Worm (Caenorhabditis elegans) whole organism, L4 larva: ENCODE measurements around the gene M01B2.13.
"Not testable (repeated sequence)": the region's sequence is repeated elsewhere in the genome, so short reads cannot be mapped to it uniquely, and the experiment has no call there.

Source experiments
- F10B5.3 ChIP-seq: sonication (generic microtip); optimal IDR thresholded peaks from 2 replicates; lab custom pipeline; 2016; ENCODE audit warnings: mild to moderate bottlenecking, missing genetic modification characterization, missing compliant biosample characterization
- F37D6.2 ChIP-seq: sonication (generic microtip); optimal IDR thresholded peaks from 2 replicates; lab custom pipeline; 2016; ENCODE audit warnings: mild to moderate bottlenecking, missing genetic modification characterization, missing compliant biosample characterization
- T20F7.1 ChIP-seq: fragments of 200-800 bp; sonication (Bioruptor generic); optimal IDR thresholded peaks from 2 replicates; lab custom pipeline; 2018; ENCODE audit warnings: mild to moderate bottlenecking, missing genetic modification characterization, missing compliant biosample characterization
- Y5F2A.4 ChIP-seq: fragments of 200-800 bp; sonication (Bioruptor generic); optimal IDR thresholded peaks from 2 replicates; lab custom pipeline; 2018; ENCODE audit warnings: mild to moderate bottlenecking, missing genetic modification characterization, missing compliant biosample characterization
- ZK337.2 ChIP-seq: fragments of 200-800 bp; sonication (Bioruptor generic); IDR thresholded peaks from 2 replicates; pipeline ENCODE4 v1.3.6; 2022; ENCODE audit warnings: missing genetic modification reagents, missing genetic modification characterization, missing compliant biosample characterization
- aha-1 ChIP-seq: fragments of 150-350 bp; peaks from one replicate; lab custom pipeline; 2014; ENCODE audit warnings: missing biosample characterization, missing genetic modification characterization
- aly-2 ChIP-seq: sonication (generic microtip); optimal IDR thresholded peaks from 2 replicates; lab custom pipeline; 2018; ENCODE audit warnings: missing biosample characterization, missing genetic modification characterization
- arid-1 ChIP-seq: fragments of 200-800 bp; sonication (Bioruptor generic); conservative IDR thresholded peaks from 2 replicates; pipeline ENCODE4 v1.3.6; 2022; ENCODE audit warnings: missing genetic modification reagents, missing genetic modification characterization, missing compliant biosample characterization
- attf-4 ChIP-seq: sonication (generic microtip); optimal IDR thresholded peaks from 3 replicates; lab custom pipeline; 2017; ENCODE audit warnings: missing biosample characterization, missing genetic modification characterization
- ceh-20 ChIP-seq: fragments of 200-800 bp; sonication (Bioruptor generic); IDR thresholded peaks from 2 replicates; pipeline ENCODE4 v1.3.6; 2022; ENCODE audit warnings: missing genetic modification reagents, missing genetic modification characterization, missing compliant biosample characterization
- ceh-32 ChIP-seq: sonication (generic microtip); optimal IDR thresholded peaks from 2 replicates; lab custom pipeline; 2016; ENCODE audit warnings: mild to moderate bottlenecking, missing genetic modification characterization, missing compliant biosample characterization; ENCODE audit not compliant: poor library complexity
- daf-16 ChIP-seq, 3 experiments: sonication (generic microtip); optimal IDR thresholded peaks; 2 replicates each; lab custom pipeline; 2016 to 2017; ENCODE audit warnings: missing genetic modification characterization in 3 of 3, missing genetic modification reagents in 3 of 3, mild to moderate bottlenecking in 2 of 3, missing compliant biosample characterization in 2 of 3, missing biosample characterization in 1 of 3, moderate library complexity in 1 of 3
- daf-19 ChIP-seq: fragments of 200-800 bp; sonication (Bioruptor generic); conservative IDR thresholded peaks from 2 replicates; pipeline ENCODE4 v1.3.6; 2022; ENCODE audit warnings: missing genetic modification characterization, missing compliant biosample characterization
- duxl-1 ChIP-seq: sonication (generic microtip); optimal IDR thresholded peaks from 2 replicates; lab custom pipeline; 2016; ENCODE audit warnings: mild to moderate bottlenecking, missing genetic modification characterization, moderate library complexity, missing compliant biosample characterization; ENCODE audit not compliant: poor library complexity
- dve-1 ChIP-seq: sonication (generic microtip); optimal IDR thresholded peaks from 2 replicates; lab custom pipeline; 2017; ENCODE audit warnings: antibody characterized with exemption, mild to moderate bottlenecking, missing genetic modification characterization, missing compliant biosample characterization; ENCODE audit not compliant: insufficient read depth
- egl-43 ChIP-seq: fragments of 200-800 bp; sonication (Bioruptor generic); IDR thresholded peaks from 2 replicates; pipeline ENCODE4 v1.3.6; 2022; ENCODE audit warnings: missing genetic modification reagents, missing genetic modification characterization, missing compliant biosample characterization
- fos-1 ChIP-seq: fragments of 150-350 bp; optimal IDR thresholded peaks from 2 replicates; lab custom pipeline; 2014; ENCODE audit warnings: missing biosample characterization, missing genetic modification characterization
- hlh-11 ChIP-seq: fragments of 200-800 bp; sonication (Bioruptor generic); optimal IDR thresholded peaks from 2 replicates; lab custom pipeline; 2018; ENCODE audit warnings: mild to moderate bottlenecking, missing genetic modification characterization, missing compliant biosample characterization
- lim-7 ChIP-seq: fragments of 200-800 bp; sonication (Bioruptor generic); IDR thresholded peaks from 2 replicates; pipeline ENCODE4 v1.3.6; 2022; ENCODE audit warnings: missing genetic modification characterization, missing compliant biosample characterization
- mdt-29 ChIP-seq: fragments of 200-800 bp; sonication (Bioruptor generic); IDR thresholded peaks from 2 replicates; pipeline ENCODE4 v1.3.6; 2022; ENCODE audit warnings: missing genetic modification reagents, missing genetic modification characterization, missing compliant biosample characterization
- mxl-2 ChIP-seq: fragments of 200-800 bp; sonication (Bioruptor generic); conservative IDR thresholded peaks from 2 replicates; pipeline ENCODE4 v1.3.6; 2022; ENCODE audit warnings: missing genetic modification reagents, missing genetic modification characterization, missing compliant biosample characterization
- mxl-3 ChIP-seq: fragments of 200-800 bp; sonication (Bioruptor generic); optimal IDR thresholded peaks from 2 replicates; lab custom pipeline; 2018; ENCODE audit warnings: mild to moderate bottlenecking, missing genetic modification characterization, missing compliant biosample characterization
- nhr-10 ChIP-seq: fragments of 150-350 bp; optimal IDR thresholded peaks from 2 replicates; lab custom pipeline; 2014; ENCODE audit warnings: missing biosample characterization, missing genetic modification characterization
- nhr-11 ChIP-seq: fragments of 150-350 bp; optimal IDR thresholded peaks from 2 replicates; lab custom pipeline; 2014; ENCODE audit warnings: missing biosample characterization, missing genetic modification characterization
- nhr-25 ChIP-seq: sonication (generic microtip); optimal IDR thresholded peaks from 2 replicates; lab custom pipeline; 2017; ENCODE audit warnings: missing genetic modification characterization, mild to moderate bottlenecking, missing compliant biosample characterization, antibody characterized with exemption, moderate library complexity, borderline replicate concordance; ENCODE audit not compliant: insufficient read depth
- nhr-28 ChIP-seq: fragments of 150-350 bp; optimal IDR thresholded peaks from 2 replicates; lab custom pipeline; 2014; ENCODE audit warnings: missing biosample characterization, missing genetic modification characterization
- nhr-48 ChIP-seq: sonication (generic microtip); optimal IDR thresholded peaks from 2 replicates; lab custom pipeline; 2016; ENCODE audit warnings: mild to moderate bottlenecking, missing genetic modification characterization, missing compliant biosample characterization
- nhr-6 ChIP-seq: fragments of 150-350 bp; optimal IDR thresholded peaks from 2 replicates; lab custom pipeline; 2014; ENCODE audit warnings: missing biosample characterization, missing genetic modification characterization
- sdz-12 ChIP-seq: fragments of 200-800 bp; sonication (Bioruptor generic); optimal IDR thresholded peaks from 2 replicates; lab custom pipeline; 2018; ENCODE audit warnings: mild to moderate bottlenecking, missing genetic modification characterization, missing compliant biosample characterization
- snpc-4 ChIP-seq: fragments of 150-350 bp; optimal IDR thresholded peaks from 2 replicates; lab custom pipeline; 2014; ENCODE audit warnings: missing biosample characterization, missing genetic modification characterization
- tag-97 ChIP-seq: fragments of 200-800 bp; sonication (Bioruptor generic); IDR thresholded peaks from 2 replicates; pipeline ENCODE4 v1.3.6; 2022; ENCODE audit warnings: missing genetic modification characterization, missing compliant biosample characterization
- tra-1 ChIP-seq: fragments of 200-800 bp; sonication (Bioruptor generic); IDR thresholded peaks from 2 replicates; pipeline ENCODE4 v1.3.6; 2022; ENCODE audit warnings: missing genetic modification reagents, missing genetic modification characterization, missing compliant biosample characterization
- ztf-7 ChIP-seq: fragments of 150-350 bp; optimal IDR thresholded peaks from 2 replicates; lab custom pipeline; 2014; ENCODE audit warnings: missing biosample characterization, missing genetic modification characterization

M01B2.13 gene

ce11 chrV:15223668-15224067 lies 42.0 kb downstream of the M01B2.13 start, which contains the start of gene srw-24:
TSS of gene srw-24 (plus strand) at chrV:15223968.
- TF ChIP-seq arid-1, result no peak
- TF ChIP-seq snpc-4 (tag; lab: Kevin White, UChicago), result no peak
- no peak for TF ChIP-seq aly-2
- TF ChIP-seq ceh-32 (tag; lab: Kevin White, UChicago), result no peak

DNA sequence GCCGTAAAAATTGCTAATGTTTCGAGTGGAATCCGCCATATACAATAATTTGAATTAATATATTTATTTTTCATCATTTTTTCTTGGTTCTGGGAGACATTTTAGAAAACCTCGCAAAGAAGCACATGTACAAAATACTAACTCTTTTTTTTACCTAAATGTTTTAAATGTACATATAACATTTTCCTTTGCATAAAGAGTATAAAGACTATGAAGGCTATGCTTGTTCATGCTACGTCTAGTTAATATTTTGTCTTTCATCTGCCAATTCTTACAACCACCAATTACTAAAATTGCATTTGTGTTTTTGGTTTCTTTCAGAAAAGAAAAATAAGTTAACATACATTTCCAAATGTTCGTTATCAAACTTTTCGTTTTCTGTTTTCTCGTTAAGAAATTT lies 44.4 kb downstream of the M01B2.13 start, which contains the start of gene irld-25:
Gene irld-25, plus strand, starts transcription at position 301 of the 400 bp plus-strand sequence.
- no peak for TF ChIP-seq nhr-6
- no peak for TF ChIP-seq tag-97 (GFP tag; lab: Robert Waterston, UW)
- no peak for TF ChIP-seq nhr-11 (tag; lab: Kevin White, UChicago)
- TF ChIP-seq lim-7, result no peak
- TF ChIP-seq aha-1 (tag; lab: Kevin White, UChicago), result no peak
- no peak for TF ChIP-seq ceh-20 (GFP tag; lab: Robert Waterston, UW)
- no peak for TF ChIP-seq mxl-2 (GFP tag; lab: Robert Waterston, UW)
- TF ChIP-seq F37D6.2, result no peak
- TF ChIP-seq duxl-1 (tag; lab: Kevin White, UChicago), result no peak
- TF ChIP-seq tra-1 (GFP tag; lab: Robert Waterston, UW), result no peak
- no peak for TF ChIP-seq nhr-28 (tag; lab: Kevin White, UChicago)
- no peak for TF ChIP-seq daf-19 (GFP tag; lab: Robert Waterston, UW)
- TF ChIP-seq ZK337.2 (GFP tag; lab: Robert Waterston, UW), result no peak
- TF ChIP-seq egl-43, result no peak
- TF ChIP-seq sdz-12 (GFP tag; lab: Kevin White, UChicago), result no peak
- no peak for TF ChIP-seq nhr-25
- TF ChIP-seq daf-16 (GFP tag; optimal IDR thresholded peaks at IDR 0.05; lab: Kevin White, UChicago), result no peak
- no peak for TF ChIP-seq daf-16 (tag; optimal IDR thresholded peaks at IDR 0.05; lab: Kevin White, UChicago)
- TF ChIP-seq dve-1 (tag; lab: Kevin White, UChicago), result no peak

- TF ChIP-seq nhr-10 (tag; lab: Kevin White, UChicago) (no peak), aly-2 (no peak), T20F7.1 (no peak), mdt-29 (no peak), nhr-25 (no peak), sdz-12 (GFP tag; lab: Kevin White, UChicago) (no peak), mxl-3 (GFP tag; lab: Kevin White, UChicago) (no peak), fos-1 (tag; lab: Kevin White, UChicago) (no peak), snpc-4 (tag; lab: Kevin White, UChicago) (no peak), attf-4 (tag; lab: Kevin White, UChicago) (no peak), nhr-48 (tag; lab: Kevin White, UChicago) (no peak), hlh-11 (tag; lab: Kevin White, UChicago) (no peak), Y5F2A.4 (GFP tag; lab: Kevin White, UChicago) (no peak)
Observed at ce11 chrV:15216705-15217104, 49.0 kb downstream of the M01B2.13 start, which contains the start of gene sri-25. TSS of gene sri-25 (plus strand) at chrV:15217005.

DNA sequence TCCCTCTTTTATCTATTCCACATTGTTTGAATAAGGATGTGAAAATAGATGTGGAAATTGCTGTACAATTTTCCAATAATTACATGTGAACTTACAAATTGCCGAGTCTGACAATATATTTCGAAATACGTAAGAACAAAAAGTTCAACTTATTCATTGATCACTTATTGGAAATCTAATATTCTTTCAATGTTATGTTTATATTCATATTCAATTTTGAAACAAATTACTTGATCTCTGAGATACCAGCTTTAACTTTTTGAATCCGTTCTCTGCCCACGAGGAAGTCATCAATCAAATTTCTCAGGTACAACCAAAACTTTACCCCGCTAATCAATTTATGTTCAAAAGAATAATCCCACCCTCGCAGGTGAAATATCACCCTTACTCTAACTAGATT lies 50.5 kb downstream of the M01B2.13 start, which contains the start of gene sri-26:
Gene sri-26, plus strand, starts transcription at position 301 of the 400 bp plus-strand sequence.
- not testable (repeated sequence) for TF ChIP-seq ztf-7 (tag; lab: Kevin White, UChicago); F10B5.3 (tag; lab: Kevin White, UChicago); nhr-25
